Fruit fly (Drosophila melanogaster): Measurements from ENCODE around the gene CG14840.
A peak's percentile ranks its signal among the peaks of the same experiment; 100 is the strongest.

- TF ChIP-seq CTCF (optimal IDR thresholded peaks at IDR 0.05) (peak in 1 of 2 experiments; percentile 26), CG8478 (optimal IDR thresholded peaks at IDR 0.05) (no peak)
These were observed 47.1 kb upstream of the CG14840 start for dm6 chr3R:14307972-14308673.

Data from S2 (cell line).